Worm (Caenorhabditis elegans): ENCODE results near the gene ddr-2.
A peak's percentile ranks its signal among the peaks of the same experiment; 100 is the strongest.

DNA sequence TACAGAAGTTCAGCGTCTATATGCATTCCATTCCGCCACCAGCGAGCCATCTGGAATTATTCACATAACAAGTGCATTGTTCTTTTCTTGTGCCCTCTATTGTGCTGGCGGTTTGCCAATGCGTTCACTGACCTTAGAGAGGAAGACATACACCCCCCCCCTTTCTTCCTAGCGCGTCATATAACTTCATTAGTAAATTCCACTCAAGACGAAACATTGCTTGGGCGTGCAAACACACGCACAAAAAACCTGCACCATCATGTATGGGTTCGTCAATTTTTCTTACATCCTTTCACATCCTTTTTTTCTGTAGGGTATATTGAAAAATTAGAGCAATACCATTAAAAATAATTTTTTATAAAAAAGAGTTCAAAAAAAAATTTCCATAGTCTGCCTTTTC lies 36.4 kb downstream of the ddr-2 start, which contains the start of gene ZK816.1:
- TF ChIP-seq T23F11.4 (GFP tag; optimal IDR thresholded peaks at IDR 0.05) (no peak), rnt-1 (tag; optimal IDR thresholded peaks at IDR 0.05) (no peak), elt-2 (tag; optimal IDR thresholded peaks at IDR 0.05) (no peak), unc-42 (tag; optimal IDR thresholded peaks at IDR 0.05) (peak; percentile 69), dve-1 (tag; optimal IDR thresholded peaks at IDR 0.05) (no peak), pha-4 (tag; optimal IDR thresholded peaks at IDR 0.05) (no peak), ama-1 (optimal IDR thresholded peaks at IDR 0.05) (no peak), pat-9 (tag; optimal IDR thresholded peaks at IDR 0.05) (no peak), tbx-2 (tag; optimal IDR thresholded peaks at IDR 0.05) (no peak), sox-2 (GFP tag; IDR thresholded peaks at IDR 0.05) (peak; percentile 23; the same call in 1 of the 2 replicates), lim-6 (tag; optimal IDR thresholded peaks at IDR 0.05) (no peak), hlh-30 (tag; optimal IDR thresholded peaks at IDR 0.05; ENCODE audit: insufficient read depth) (no peak)

All from whole organism, late embryonic.